Fruit fly (Drosophila melanogaster) whole organism, embryonic: ENCODE measurements around the gene CG34348.

Experiments used
- B-H2 ChIP-seq: fragments of 200-800 bp; sonication (Bioruptor generic); optimal IDR thresholded peaks from 2 replicates; lab custom pipeline; 2018; ENCODE audit warnings: missing biosample characterization, mild to moderate bottlenecking, missing genetic modification characterization
- BEAF-32 ChIP-seq: fragments of 200-800 bp; sonication (Bioruptor generic); optimal IDR thresholded peaks from 3 replicates; lab custom pipeline; 2017; ENCODE audit warnings: missing biosample characterization, missing genetic modification characterization, mild to moderate bottlenecking, moderate library complexity, missing genetic modification reagents
- CG10267 ChIP-seq: fragments of 200-800 bp; sonication (Bioruptor generic); optimal IDR thresholded peaks from 2 replicates; lab custom pipeline; 2018; ENCODE audit warnings: missing biosample characterization, mild to moderate bottlenecking, missing genetic modification characterization, moderate library complexity
- CG10274 ChIP-seq: fragments of 200-800 bp; sonication (Bioruptor generic); optimal IDR thresholded peaks from 3 replicates; lab custom pipeline; 2017; ENCODE audit warnings: missing biosample characterization, mild to moderate bottlenecking, missing genetic modification characterization
- CG10321 ChIP-seq: fragments of 200-800 bp; sonication (Bioruptor generic); IDR thresholded peaks from 2 replicates; pipeline ENCODE4 v1.3.6; 2022; ENCODE audit warnings: missing biosample characterization, missing genetic modification characterization
- CG10654 ChIP-seq: fragments of 200-800 bp; sonication (Bioruptor generic); optimal IDR thresholded peaks from 2 replicates; lab custom pipeline; 2016; ENCODE audit warnings: missing biosample characterization, missing genetic modification characterization
- CG12769 ChIP-seq: fragments of 200-800 bp; sonication (Bioruptor generic); optimal IDR thresholded peaks from 2 replicates; lab custom pipeline; 2019; ENCODE audit warnings: missing biosample characterization, mild to moderate bottlenecking, missing genetic modification characterization, moderate library complexity
- CG13123 ChIP-seq: fragments of 200-800 bp; sonication (Bioruptor generic); optimal IDR thresholded peaks from 2 replicates; lab custom pipeline; 2016; ENCODE audit warnings: missing biosample characterization, missing genetic modification characterization
- CG14667 ChIP-seq: fragments of 200-800 bp; sonication (Bioruptor generic); IDR thresholded peaks from 2 replicates; pipeline ENCODE4 v1.3.6; 2022; ENCODE audit warnings: missing biosample characterization, missing genetic modification characterization
- CG15269 ChIP-seq: fragments of 200-800 bp; sonication (Bioruptor generic); optimal IDR thresholded peaks from 2 replicates; lab custom pipeline; 2018; ENCODE audit warnings: missing biosample characterization, mild to moderate bottlenecking, missing genetic modification characterization, moderate library complexity
- CG18476 ChIP-seq: fragments of 200-800 bp; sonication (Bioruptor generic); optimal IDR thresholded peaks from 2 replicates; lab custom pipeline; 2016; ENCODE audit warnings: missing biosample characterization, mild to moderate bottlenecking, missing genetic modification characterization
- CG2116 ChIP-seq: fragments of 200-800 bp; sonication (Bioruptor generic); optimal IDR thresholded peaks from 3 replicates; lab custom pipeline; 2018; ENCODE audit warnings: missing biosample characterization, mild to moderate bottlenecking, missing genetic modification characterization
- CG2120 ChIP-seq: fragments of 200-800 bp; sonication (Bioruptor generic); optimal IDR thresholded peaks from 3 replicates; lab custom pipeline; 2016; ENCODE audit warnings: missing biosample characterization, missing genetic modification characterization
- CG2712 ChIP-seq: fragments of 200-800 bp; optimal IDR thresholded peaks from 3 replicates; lab custom pipeline; 2019; ENCODE audit warnings: missing biosample characterization, mild to moderate bottlenecking, missing genetic modification characterization, moderate library complexity
- CG30020 ChIP-seq: fragments of 200-800 bp; optimal IDR thresholded peaks from 2 replicates; lab custom pipeline; 2019; ENCODE audit warnings: missing biosample characterization, mild to moderate bottlenecking, missing genetic modification characterization, moderate library complexity
- CG31388 ChIP-seq: fragments of 200-800 bp; sonication (Bioruptor generic); optimal IDR thresholded peaks from 2 replicates; lab custom pipeline; 2016; ENCODE audit warnings: missing biosample characterization, missing genetic modification characterization
- CG3281 ChIP-seq: fragments of 200-800 bp; sonication (Bioruptor generic); optimal IDR thresholded peaks from 3 replicates; lab custom pipeline; 2017; ENCODE audit warnings: missing biosample characterization, mild to moderate bottlenecking, missing genetic modification characterization
- CG6654 ChIP-seq: fragments of 200-800 bp; sonication (Bioruptor generic); optimal IDR thresholded peaks from 2 replicates; lab custom pipeline; 2017; ENCODE audit warnings: missing biosample characterization, mild to moderate bottlenecking, missing genetic modification characterization
- CG9609 ChIP-seq: fragments of 200-800 bp; sonication (Bioruptor generic); optimal IDR thresholded peaks from 3 replicates; lab custom pipeline; 2016; ENCODE audit warnings: missing biosample characterization, missing genetic modification characterization
- CG9932 ChIP-seq: fragments of 200-800 bp; sonication (Bioruptor generic); IDR thresholded peaks from 2 replicates; pipeline ENCODE4 v1.3.6; 2022; ENCODE audit warnings: missing biosample characterization, missing genetic modification characterization
- CkIIα-i1 ChIP-seq: fragments of 200-800 bp; sonication (Bioruptor generic); IDR thresholded peaks from 2 replicates; pipeline ENCODE4 v1.3.6; 2022; ENCODE audit warnings: missing biosample characterization, missing genetic modification characterization
- D19A ChIP-seq: fragments of 200-800 bp; optimal IDR thresholded peaks from 3 replicates; lab custom pipeline; 2019; ENCODE audit warnings: missing biosample characterization, mild to moderate bottlenecking, missing genetic modification characterization, moderate library complexity
- Fer1 ChIP-seq: fragments of 200-800 bp; sonication (Bioruptor generic); optimal IDR thresholded peaks from 2 replicates; lab custom pipeline; 2017; ENCODE audit warnings: missing biosample characterization, mild to moderate bottlenecking, missing genetic modification characterization
- HLH3B ChIP-seq: fragments of 200-800 bp; sonication (Bioruptor generic); IDR thresholded peaks from 2 replicates; pipeline ENCODE4 v1.3.6; 2022; ENCODE audit warnings: missing biosample characterization, missing genetic modification characterization
- Hr51 ChIP-seq, 2 experiments: fragments of 200-800 bp; sonication (Bioruptor generic); optimal IDR thresholded peaks; 2 replicates in 1 of 2; 3 replicates in 1 of 2; lab custom pipeline; 2016 to 2018; ENCODE audit warnings: missing biosample characterization in 2 of 2, missing genetic modification characterization in 2 of 2, mild to moderate bottlenecking in 1 of 2, moderate library complexity in 1 of 2
- Hsf ChIP-seq: fragments of 200-800 bp; sonication (Bioruptor generic); optimal IDR thresholded peaks from 3 replicates; lab custom pipeline; 2016; ENCODE audit warnings: missing biosample characterization, missing genetic modification characterization
- MESR4 ChIP-seq: fragments of 200-800 bp; sonication (Bioruptor generic); optimal IDR thresholded peaks from 2 replicates; lab custom pipeline; 2018; ENCODE audit warnings: missing biosample characterization, mild to moderate bottlenecking, missing genetic modification characterization, moderate library complexity
- Myb ChIP-seq: fragments of 200-800 bp; sonication (Bioruptor generic); optimal IDR thresholded peaks from 2 replicates; lab custom pipeline; 2016; ENCODE audit warnings: missing biosample characterization, missing genetic modification characterization
- Nf-YC ChIP-seq: fragments of 200-800 bp; optimal IDR thresholded peaks from 3 replicates; lab custom pipeline; 2019; ENCODE audit warnings: missing biosample characterization, mild to moderate bottlenecking, missing genetic modification characterization, moderate library complexity
- Rfx ChIP-seq: fragments of 200-800 bp; sonication (Bioruptor generic); IDR thresholded peaks from 2 replicates; pipeline ENCODE4 v1.3.6; 2022; ENCODE audit warnings: missing biosample characterization, missing genetic modification characterization
- Taf1 ChIP-seq: fragments of 200-800 bp; sonication (Bioruptor generic); IDR thresholded peaks from 2 replicates; pipeline ENCODE4 v1.3.6; 2022; ENCODE audit warnings: missing biosample characterization, missing genetic modification characterization
- Tbp ChIP-seq: fragments of >200 bp; optimal IDR thresholded peaks from 2 replicates; lab custom pipeline; 2018; ENCODE audit warnings: missing biosample characterization, missing genetic modification characterization
- Trl ChIP-seq, 3 experiments: fragments of >200 bp in 2 of 3; fragments of 200-800 bp in 1 of 3; sonication (Bioruptor generic) in 1 of 3; optimal IDR thresholded peaks; 2 replicates in 1 of 3; 3 replicates in 2 of 3; lab custom pipeline; 2016 to 2017; ENCODE audit warnings: missing biosample characterization in 1 of 3, missing genetic modification characterization in 1 of 3
- cas ChIP-seq: fragments of 200-800 bp; sonication (Bioruptor generic); IDR thresholded peaks from 2 replicates; pipeline ENCODE4 v1.3.6; 2022; ENCODE audit warnings: missing biosample characterization, missing genetic modification characterization
- crol ChIP-seq: fragments of 200-800 bp; sonication (Bioruptor generic); IDR thresholded peaks from 2 replicates; pipeline ENCODE4 v1.3.6; 2022; ENCODE audit warnings: missing biosample characterization, missing genetic modification characterization
- dati ChIP-seq: fragments of 200-800 bp; sonication (Bioruptor generic); IDR thresholded peaks from 2 replicates; pipeline ENCODE4 v1.3.6; 2022; ENCODE audit warnings: missing biosample characterization, missing genetic modification characterization
- dm ChIP-seq: fragments of 200-800 bp; sonication (Bioruptor generic); optimal IDR thresholded peaks from 3 replicates; lab custom pipeline; 2016; ENCODE audit warnings: missing biosample characterization, missing genetic modification characterization
- dpn ChIP-seq, 2 experiments: fragments of 200-800 bp; sonication (Bioruptor generic); optimal IDR thresholded peaks; 3 replicates each; lab custom pipeline; 2016; ENCODE audit warnings: missing biosample characterization in 2 of 2, missing genetic modification characterization in 2 of 2
- hb ChIP-seq: fragments of 200-800 bp; sonication (Bioruptor generic); IDR thresholded peaks from 3 replicates; pipeline ENCODE4 v1.3.6; 2022; ENCODE audit warnings: missing biosample characterization, missing genetic modification characterization; ENCODE audit not compliant: partially characterized antibody
- pan ChIP-seq, 4 experiments: fragments of >200 bp in 3 of 4; fragments of 200-800 bp in 1 of 4; sonication (Bioruptor generic) in 1 of 4; optimal IDR thresholded peaks in 3 of 4; IDR thresholded peaks in 1 of 4; 2 replicates each; pipeline versions ENCODE4 v1.3.6 to Lab custom; 2017 to 2022; ENCODE audit warnings: missing biosample characterization in 2 of 4, missing genetic modification characterization in 2 of 4, mixed read lengths in 1 of 4
- row ChIP-seq: fragments of 200-800 bp; sonication (Bioruptor generic); IDR thresholded peaks from 3 replicates; pipeline ENCODE4 v1.3.6; 2022; ENCODE audit warnings: missing biosample characterization, missing genetic modification characterization
- sc ChIP-seq, 3 experiments: fragments of >200 bp in 2 of 3; fragments of 200-800 bp in 1 of 3; sonication (Bioruptor generic) in 1 of 3; optimal IDR thresholded peaks; 2 replicates in 2 of 3; 3 replicates in 1 of 3; lab custom pipeline; 2017; ENCODE audit warnings: mild to moderate bottlenecking in 1 of 3, missing biosample characterization in 1 of 3, missing genetic modification characterization in 1 of 3, missing genetic modification reagents in 1 of 3
- schlank ChIP-seq: fragments of 200-800 bp; sonication (Bioruptor generic); optimal IDR thresholded peaks from 2 replicates; lab custom pipeline; 2018; ENCODE audit warnings: missing biosample characterization, mild to moderate bottlenecking, missing genetic modification characterization
- sd ChIP-seq: fragments of 200-800 bp; sonication (Bioruptor generic); optimal IDR thresholded peaks from 3 replicates; lab custom pipeline; 2018; ENCODE audit warnings: missing biosample characterization, mild to moderate bottlenecking, missing genetic modification characterization, moderate library complexity
- sima ChIP-seq: fragments of 200-800 bp; sonication (Bioruptor generic); optimal IDR thresholded peaks from 2 replicates; lab custom pipeline; 2016; ENCODE audit warnings: missing biosample characterization, missing genetic modification characterization
- slp2 ChIP-seq: fragments of 200-800 bp; sonication (Bioruptor generic); optimal IDR thresholded peaks from 2 replicates; lab custom pipeline; 2016; ENCODE audit warnings: missing biosample characterization, missing genetic modification characterization
- trh ChIP-seq: fragments of 200-800 bp; sonication (Bioruptor generic); optimal IDR thresholded peaks from 2 replicates; lab custom pipeline; 2016; ENCODE audit warnings: missing biosample characterization, missing genetic modification characterization
- twi ChIP-seq: fragments of 200-800 bp; optimal IDR thresholded peaks from 2 replicates; lab custom pipeline; 2019; ENCODE audit warnings: missing biosample characterization, mild to moderate bottlenecking, missing genetic modification characterization, moderate library complexity
- vvl ChIP-seq: fragments of 200-800 bp; sonication (Bioruptor generic); IDR thresholded peaks from 2 replicates; pipeline ENCODE4 v1.3.6; 2022; ENCODE audit warnings: missing biosample characterization, missing genetic modification characterization
- wek ChIP-seq: fragments of 200-800 bp; sonication (Bioruptor generic); optimal IDR thresholded peaks from 3 replicates; lab custom pipeline; 2018; ENCODE audit warnings: missing biosample characterization, mild to moderate bottlenecking, missing genetic modification characterization, moderate library complexity

CG34348 gene

dm6 chrX:11359081-11359481 lies 19.4 kb downstream of the CG34348 start, which contains the start of gene Pa1 (continued):
- TF ChIP-seq B-H2 (GFP tag; lab: Kevin White, UChicago) (no peak), CG13123 (GFP tag; lab: Kevin White, UChicago) (no peak), slp2 (no peak), CG2120 (GFP tag; lab: Kevin White, UChicago) (peak; percentile 2), CG15269 (tag; lab: Kevin White, UChicago) (no peak), CG30020 (tag; lab: Kevin White, UChicago) (no peak), CG14667 (GFP tag; lab: Robert Waterston, UW) (no peak), CG10274 (GFP tag; lab: Kevin White, UChicago) (no peak), row (GFP tag; lab: Robert Waterston, UW) (no peak), CG9932 (0 out of 2 replicates have a peak, but pooled peaks have one; percentile 26), Fer1 (GFP tag; lab: Kevin White, UChicago) (peak; percentile 41), sima (GFP tag; lab: Kevin White, UChicago) (no peak), sd (no peak), pan (optimal IDR thresholded peaks at IDR 0.05; lab: Kevin White, UChicago) (no peak), pan (GFP tag; optimal IDR thresholded peaks at IDR 0.05 in 1 of 2, IDR thresholded peaks at IDR 0.05 in 1 of 2) (no peak), CkIIα-i1 (GFP tag; lab: Robert Waterston, UW) (no peak), HLH3B (GFP tag; lab: Robert Waterston, UW) (no peak), Trl (optimal IDR thresholded peaks at IDR 0.05; lab: Kevin White, UChicago) (no peak), Trl (GFP tag; optimal IDR thresholded peaks at IDR 0.05; lab: Kevin White, UChicago) (no peak), CG9609 (GFP tag; lab: Kevin White, UChicago) (no peak), trh (GFP tag; lab: Kevin White, UChicago) (no peak), CG10321 (GFP tag; lab: Robert Waterston, UW) (no peak), D19A (no peak), Hsf (GFP tag; lab: Kevin White, UChicago) (peak; percentile 9), CG10654 (GFP tag; lab: Kevin White, UChicago) (no peak), CG10267 (tag; lab: Kevin White, UChicago) (peak; percentile 95), CG12769 (tag; lab: Kevin White, UChicago) (no peak), schlank (tag; lab: Kevin White, UChicago) (no peak), wek (GFP tag; lab: Kevin White, UChicago) (no peak), crol (GFP tag; lab: Robert Waterston, UW) (no peak), Taf1 (GFP tag; lab: Robert Waterston, UW) (no peak), hb (peak; percentile 55; the same call in 1 of the 3 replicates), cas (GFP tag; lab: Robert Waterston, UW) (no peak), Rfx (GFP tag; lab: Robert Waterston, UW) (peak; percentile 45; the same call in 1 of the 2 replicates), CG3281 (no peak), CG18476 (GFP tag; lab: Kevin White, UChicago) (no peak), CG2116 (GFP tag; lab: Kevin White, UChicago) (peak; percentile 70), dati (no peak), CG31388 (GFP tag; lab: Kevin White, UChicago) (no peak), MESR4 (peak; percentile 86), sc (optimal IDR thresholded peaks at IDR 0.05; lab: Kevin White, UChicago) (no peak), sc (GFP tag; optimal IDR thresholded peaks at IDR 0.05; lab: Kevin White, UChicago) (no peak), Hr51 (GFP tag; optimal IDR thresholded peaks at IDR 0.05; lab: Kevin White, UChicago) (no peak), vvl (GFP tag; lab: Robert Waterston, UW) (no peak; the same call in 1 of the 2 replicates), twi (tag; lab: Kevin White, UChicago) (no peak), Nf-YC (peak; percentile 32), BEAF-32 (peak; percentile 62), CG6654 (GFP tag; lab: Kevin White, UChicago) (no peak), dm (GFP tag; lab: Kevin White, UChicago) (no peak), CG2712 (tag; lab: Kevin White, UChicago) (no peak), Myb (GFP tag; lab: Kevin White, UChicago) (peak; percentile 8), Tbp (GFP tag; lab: Kevin White, UChicago) (no peak), dpn (GFP tag; optimal IDR thresholded peaks at IDR 0.05; lab: Kevin White, UChicago) (peak in 1 of 2 experiments; percentile 24)
